Fruit fly (Drosophila melanogaster) whole organism, wandering third instar larva: ENCODE measurements around the gene CG6761.
A peak's percentile ranks its signal among the peaks of the same experiment; 100 is the strongest.

Experiments
- CG9705 ChIP-seq: fragments of 200-800 bp; sonication (Bioruptor generic); optimal IDR thresholded peaks from 2 replicates; lab custom pipeline; 2018; ENCODE audit warnings: missing biosample characterization, mild to moderate bottlenecking, missing genetic modification characterization
- CrebA ChIP-seq: fragments of 200-800 bp; sonication (Bioruptor generic); optimal IDR thresholded peaks from 2 replicates; lab custom pipeline; 2016; ENCODE audit warnings: missing biosample characterization, mild to moderate bottlenecking, missing genetic modification characterization, borderline replicate concordance
- Dfd ChIP-seq: fragments of >200 bp; optimal IDR thresholded peaks from 2 replicates; lab custom pipeline; 2017; ENCODE audit warnings: missing biosample characterization, missing genetic modification characterization
- Hr83 ChIP-seq: fragments of 200-300 bp; sonication (Bioruptor generic); optimal IDR thresholded peaks from 2 replicates; lab custom pipeline; 2016; ENCODE audit warnings: missing biosample characterization, mild to moderate bottlenecking, missing genetic modification characterization, moderate library complexity; ENCODE audit not compliant: poor library complexity, severe bottlenecking
- Jra ChIP-seq: sonication (Bioruptor generic); optimal IDR thresholded peaks from 2 replicates; lab custom pipeline; 2016; ENCODE audit warnings: missing biosample characterization, missing genetic modification characterization
- Myc ChIP-seq: fragments of >200 bp; optimal IDR thresholded peaks from 2 replicates; lab custom pipeline; 2017
- OdsH ChIP-seq: fragments of 200-800 bp; sonication (Bioruptor generic); optimal IDR thresholded peaks from 2 replicates; lab custom pipeline; 2016; ENCODE audit warnings: missing biosample characterization, mild to moderate bottlenecking, missing genetic modification characterization
- Rel ChIP-seq, 2 experiments: fragments of 200-800 bp; sonication (Bioruptor generic) in 1 of 2; optimal IDR thresholded peaks; 2 replicates in 1 of 2; 3 replicates in 1 of 2; lab custom pipeline; 2016 to 2019; ENCODE audit warnings: mild to moderate bottlenecking in 2 of 2, missing biosample characterization in 2 of 2, missing genetic modification characterization in 2 of 2, moderate library complexity in 1 of 2
- Vsx2 ChIP-seq: fragments of 200-300, 225-300 bp; sonication (Bioruptor generic); optimal IDR thresholded peaks from 2 replicates; lab custom pipeline; 2018; ENCODE audit warnings: missing biosample characterization, missing genetic modification characterization; ENCODE audit not compliant: partially characterized antibody
- pan ChIP-seq: fragments of >200 bp; optimal IDR thresholded peaks from 2 replicates; lab custom pipeline; 2017
- psq ChIP-seq: fragments of 200-800 bp; sonication (Bioruptor generic); optimal IDR thresholded peaks from 3 replicates; lab custom pipeline; 2017; ENCODE audit warnings: missing biosample characterization, mild to moderate bottlenecking, missing genetic modification characterization, moderate library complexity
- rgr ChIP-seq: fragments of 200-800 bp; sonication (Bioruptor generic); optimal IDR thresholded peaks from 3 replicates; lab custom pipeline; 2016; ENCODE audit warnings: missing biosample characterization, mild to moderate bottlenecking, missing genetic modification characterization

dm6 chr3L:9751625-9752024 lies 48.2 kb upstream of the CG6761 start:
- no peak for TF ChIP-seq OdsH (GFP tag; lab: Kevin White, UChicago)
- no peak for TF ChIP-seq rgr
- no peak for TF ChIP-seq Hr83 (GFP tag; lab: Kevin White, UChicago)
- TF ChIP-seq CrebA (GFP tag; lab: Kevin White, UChicago): no peak
- peak; percentile 34 for TF ChIP-seq Myc (lab: Kevin White, UChicago)
- no peak for TF ChIP-seq psq (GFP tag; lab: Kevin White, UChicago)
- no peak for TF ChIP-seq CG9705 (GFP tag; lab: Kevin White, UChicago)
- TF ChIP-seq Jra (GFP tag; lab: Kevin White, UChicago): no peak
- TF ChIP-seq pan (lab: Kevin White, UChicago): no peak
- no peak for TF ChIP-seq Rel (GFP tag; optimal IDR thresholded peaks at IDR 0.05; lab: Kevin White, UChicago)
- no peak for TF ChIP-seq Rel (tag; optimal IDR thresholded peaks at IDR 0.05; lab: Kevin White, UChicago)
- no peak for TF ChIP-seq Vsx2 (GFP tag; lab: Kevin White, UChicago)
- TF ChIP-seq Dfd (GFP tag; lab: Kevin White, UChicago): no peak
